Worm (Caenorhabditis elegans): Measurements from ENCODE around the gene clec-76.

The clec-76 gene

ce11 chrIV:3956705-3957104 is 8.3 kb upstream of the clec-76 start, which contains the start of gene clec-74:
TSS of gene clec-74 (plus strand) at chrIV:3957005.
- TF ChIP-seq nhr-12 (tag; optimal IDR thresholded peaks at IDR 0.05): no peak
- no peak for TF ChIP-seq mab-5 (tag; optimal IDR thresholded peaks at IDR 0.05)
- no peak for TF ChIP-seq elt-3 (tag; optimal IDR thresholded peaks at IDR 0.05)
- TF ChIP-seq sptf-1 (tag; optimal IDR thresholded peaks at IDR 0.05): no peak
- no peak for TF ChIP-seq ceh-39 (tag; optimal IDR thresholded peaks at IDR 0.05)
- TF ChIP-seq mep-1 (tag; optimal IDR thresholded peaks at IDR 0.05): no peak
- TF ChIP-seq M03D4.4 (tag; optimal IDR thresholded peaks at IDR 0.05): no peak
- no peak for TF ChIP-seq nhr-2 (tag; optimal IDR thresholded peaks at IDR 0.05)
- TF ChIP-seq ham-2 (GFP tag; optimal IDR thresholded peaks at IDR 0.05): no peak
- TF ChIP-seq mls-2 (tag; optimal IDR thresholded peaks at IDR 0.05): no peak
- TF ChIP-seq sem-2 (GFP tag; optimal IDR thresholded peaks at IDR 0.05): no peak
- TF ChIP-seq ces-1 (GFP tag; optimal IDR thresholded peaks at IDR 0.05): no peak
- TF ChIP-seq lin-32 (GFP tag; optimal IDR thresholded peaks at IDR 0.05): no peak

DNA sequence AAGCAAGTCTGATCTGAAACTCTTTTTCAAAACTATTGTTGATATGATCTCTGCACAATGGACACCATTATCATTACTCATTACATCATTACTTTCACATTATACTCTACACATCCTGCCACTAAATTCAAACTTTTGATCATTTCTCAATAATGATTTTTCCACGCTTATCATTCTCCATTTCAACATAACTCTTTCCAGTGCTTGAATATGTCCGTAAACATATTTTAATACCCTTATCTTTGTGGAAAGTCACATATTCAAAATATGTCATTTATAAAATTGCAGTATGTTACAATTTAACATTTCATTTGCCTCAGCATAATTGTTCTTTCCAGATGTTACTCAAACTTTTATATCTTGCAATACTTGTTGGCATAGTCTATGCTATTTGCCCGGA is 4.7 kb upstream of the clec-76 start, which contains the start of gene clec-75:
TSS of gene clec-75 (plus strand) at position 339 of the 400 bp plus-strand sequence.
- TF ChIP-seq mab-5 (tag; optimal IDR thresholded peaks at IDR 0.05): no peak

- TF ChIP-seq nhr-76 (tag; optimal IDR thresholded peaks at IDR 0.05): no peak
- no peak for TF ChIP-seq lsy-2 (tag; optimal IDR thresholded peaks at IDR 0.05)
- TF ChIP-seq ceh-39 (tag; optimal IDR thresholded peaks at IDR 0.05): no peak
- no peak for TF ChIP-seq bed-3 (GFP tag; optimal IDR thresholded peaks at IDR 0.05)
- no peak for TF ChIP-seq drap-1 (GFP tag; optimal IDR thresholded peaks at IDR 0.05)
- no peak for TF ChIP-seq ceh-43 (GFP tag; optimal IDR thresholded peaks at IDR 0.05)
- no peak for TF ChIP-seq ham-2 (GFP tag; optimal IDR thresholded peaks at IDR 0.05)
- TF ChIP-seq unc-39 (tag; optimal IDR thresholded peaks at IDR 0.05): no peak
- TF ChIP-seq cnd-1 (tag; optimal IDR thresholded peaks at IDR 0.05): no peak
- no peak for TF ChIP-seq lin-32 (GFP tag; optimal IDR thresholded peaks at IDR 0.05)
- no peak for TF ChIP-seq nhr-237 (tag; optimal IDR thresholded peaks at IDR 0.05)
- TF ChIP-seq M03D4.4 (tag; optimal IDR thresholded peaks at IDR 0.05): no peak
Observed at ce11 chrIV:3962584-3962983, 2.5 kb upstream of the clec-76 start, which contains the start of gene Y46C8AM.1. TSS of gene Y46C8AM.1 (plus strand) at chrIV:3962884.

DNA sequence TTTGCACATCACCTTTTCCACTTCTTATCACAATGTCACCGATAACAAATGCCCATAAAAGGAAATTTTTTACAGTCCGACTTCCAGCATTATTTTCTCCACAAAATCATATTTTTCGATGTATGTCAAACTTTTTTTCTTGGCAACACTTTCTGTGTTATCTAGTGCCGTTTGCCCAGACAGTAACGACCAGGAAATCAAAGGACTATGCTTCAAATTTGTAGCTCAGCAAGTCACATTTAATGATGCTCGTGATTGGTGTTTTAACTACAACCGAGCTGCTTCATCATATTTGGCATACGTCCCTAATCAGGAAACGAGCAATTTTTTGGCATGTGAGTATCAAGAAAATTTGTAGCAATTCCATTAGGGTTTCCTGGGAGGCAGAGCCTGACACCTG is 1.5 kb upstream of the clec-76 start:
- TF ChIP-seq drap-1 (GFP tag; optimal IDR thresholded peaks at IDR 0.05) (no peak), lsy-2 (tag; optimal IDR thresholded peaks at IDR 0.05) (no peak), mep-1 (tag; optimal IDR thresholded peaks at IDR 0.05) (no peak), snpc-4 (tag; optimal IDR thresholded peaks at IDR 0.05) (no peak), mls-2 (tag; optimal IDR thresholded peaks at IDR 0.05) (no peak), M03D4.4 (tag; optimal IDR thresholded peaks at IDR 0.05) (no peak), elt-1 (tag; optimal IDR thresholded peaks at IDR 0.05; ENCODE audit: borderline replicate concordance, insufficient read depth) (no peak), elt-3 (tag; optimal IDR thresholded peaks at IDR 0.05) (no peak), nhr-2 (tag; optimal IDR thresholded peaks at IDR 0.05) (no peak), sem-2 (GFP tag; optimal IDR thresholded peaks at IDR 0.05) (no peak), ztf-11 (tag; optimal IDR thresholded peaks at IDR 0.05) (no peak), nhr-237 (tag; optimal IDR thresholded peaks at IDR 0.05) (no peak), cnd-1 (tag; optimal IDR thresholded peaks at IDR 0.05) (no peak)

ce11 chrIV:3973049-3973448 is 8.0 kb downstream of the clec-76 start, which contains the start of gene clec-79:
TSS of gene clec-79 (plus strand) at chrIV:3973349.
- no peak for TF ChIP-seq blmp-1 (tag; optimal IDR thresholded peaks at IDR 0.05)
- no peak for TF ChIP-seq nhr-12 (tag; optimal IDR thresholded peaks at IDR 0.05)
- TF ChIP-seq bed-3 (GFP tag; optimal IDR thresholded peaks at IDR 0.05): no peak
- TF ChIP-seq sptf-1 (tag; optimal IDR thresholded peaks at IDR 0.05): no peak
- no peak for TF ChIP-seq ces-1 (GFP tag; optimal IDR thresholded peaks at IDR 0.05)
- TF ChIP-seq lin-32 (GFP tag; optimal IDR thresholded peaks at IDR 0.05): no peak

DNA sequence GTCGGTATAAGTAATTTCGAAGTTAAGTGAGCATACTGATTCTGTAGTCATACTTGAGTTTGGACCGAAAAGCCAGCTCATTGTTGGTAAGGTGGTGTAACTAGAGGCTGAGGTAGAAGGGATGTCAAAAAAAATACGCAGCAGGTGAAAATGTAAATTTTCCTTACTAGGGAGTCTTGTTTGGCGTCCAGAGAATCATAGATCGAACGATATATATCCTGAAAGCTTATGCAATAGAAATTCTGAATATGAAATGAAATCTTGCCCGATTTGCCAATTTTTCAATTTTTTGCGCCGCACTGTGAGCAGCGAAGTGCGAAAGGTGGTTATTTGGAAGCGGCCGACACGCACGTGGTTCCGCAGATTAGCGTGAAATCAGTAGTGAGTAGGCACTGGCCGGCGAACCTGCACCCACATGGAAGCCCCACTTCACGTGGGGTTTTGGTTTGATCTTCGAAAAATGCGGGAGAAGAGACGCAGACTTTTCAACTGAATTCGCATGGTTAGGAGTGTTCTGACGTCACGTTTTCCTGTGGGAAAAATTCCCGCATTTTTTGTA is 13.0 kb downstream of the clec-76 start, which contains the start of gene srh-220:
TSS of gene srh-220 (minus strand) at position 51 of the 559 bp plus-strand sequence.
- TF ChIP-seq nhr-76 (tag; optimal IDR thresholded peaks at IDR 0.05): no peak
- TF ChIP-seq bed-3 (GFP tag; optimal IDR thresholded peaks at IDR 0.05): no peak
- no peak for TF ChIP-seq pha-4 (tag; optimal IDR thresholded peaks at IDR 0.05)
- TF ChIP-seq nhr-12 (tag; optimal IDR thresholded peaks at IDR 0.05): no peak
- TF ChIP-seq cnd-1 (tag; optimal IDR thresholded peaks at IDR 0.05): no peak
- no peak for TF ChIP-seq sem-2 (GFP tag; optimal IDR thresholded peaks at IDR 0.05)
- no peak for TF ChIP-seq blmp-1 (tag; optimal IDR thresholded peaks at IDR 0.05)
- TF ChIP-seq nhr-237 (tag; optimal IDR thresholded peaks at IDR 0.05): no peak
- TF ChIP-seq lin-13 (tag; optimal IDR thresholded peaks at IDR 0.05): no peak
- TF ChIP-seq unc-120 (tag; optimal IDR thresholded peaks at IDR 0.05; ENCODE audit: poor library complexity, severe bottlenecking): no peak
- no peak for TF ChIP-seq ceh-83 (GFP tag; optimal IDR thresholded peaks at IDR 0.05)
- TF ChIP-seq elt-3 (tag; optimal IDR thresholded peaks at IDR 0.05): no peak
- no peak for TF ChIP-seq ham-2 (GFP tag; optimal IDR thresholded peaks at IDR 0.05)
- TF ChIP-seq M03D4.4 (tag; optimal IDR thresholded peaks at IDR 0.05): no peak
- TF ChIP-seq ces-1 (GFP tag; optimal IDR thresholded peaks at IDR 0.05): no peak
- no peak for TF ChIP-seq nhr-2 (tag; optimal IDR thresholded peaks at IDR 0.05)

All from whole organism, mixed stage, embryonic.